Worm (Caenorhabditis elegans) whole organism, late embryonic: Measurements from ENCODE around the gene ZK250.14.

ENCODE experiments used
- ama-1 ChIP-seq: fragments of 150-350 bp; optimal IDR thresholded peaks from 2 replicates; lab custom pipeline; 2014
- elt-2 ChIP-seq: sonication (generic microtip); optimal IDR thresholded peaks from 2 replicates; lab custom pipeline; 2016; ENCODE audit warnings: missing genetic modification reagents, missing genetic modification characterization, missing compliant biosample characterization
- eyg-1 ChIP-seq: sonication (generic microtip); optimal IDR thresholded peaks from 2 replicates; lab custom pipeline; 2016; ENCODE audit warnings: missing genotype, missing genetic modification characterization, missing compliant biosample characterization
- fkh-10 ChIP-seq: fragments of 150-350 bp; optimal IDR thresholded peaks from 2 replicates; lab custom pipeline; 2014; ENCODE audit warnings: missing biosample characterization, missing genetic modification reagents, missing genetic modification characterization
- odd-2 ChIP-seq: sonication (generic microtip); optimal IDR thresholded peaks from 2 replicates; lab custom pipeline; 2017; ENCODE audit warnings: antibody characterized with exemption, mild to moderate bottlenecking, missing genetic modification characterization, missing compliant biosample characterization
- pat-9 ChIP-seq: fragments of 200-800 bp; sonication (Bioruptor generic); optimal IDR thresholded peaks from 2 replicates; lab custom pipeline; 2018; ENCODE audit warnings: mild to moderate bottlenecking, missing genetic modification characterization, moderate library complexity, missing compliant biosample characterization

DNA sequence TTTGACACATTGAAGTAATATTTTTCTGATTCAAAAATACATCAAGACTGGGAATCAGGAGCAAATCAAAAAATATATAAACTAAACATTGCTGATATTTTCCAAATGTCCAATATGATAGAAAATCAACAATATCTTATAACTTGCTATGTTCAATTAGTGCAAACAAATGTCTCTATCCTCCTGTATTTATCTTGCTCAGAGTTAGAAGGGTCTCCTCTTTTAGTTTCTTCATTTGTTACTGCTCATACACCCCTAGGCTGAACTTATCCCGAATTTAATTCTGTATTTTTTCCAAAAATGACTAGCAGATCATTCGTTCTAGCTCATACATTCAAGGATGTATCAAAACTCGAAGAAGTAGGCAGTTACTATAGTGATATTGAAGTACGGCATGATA is 43.0 kb downstream of the ZK250.14 start, which contains the start of gene math-23:
- no peak for TF ChIP-seq ama-1
- no peak for TF ChIP-seq elt-2
- no peak for TF ChIP-seq odd-2 (tag; lab: Kevin White, UChicago)
- no peak for TF ChIP-seq fkh-10 (GFP tag; lab: Kevin White, UChicago)
- no peak for TF ChIP-seq eyg-1 (tag; lab: Kevin White, UChicago)
- no peak for TF ChIP-seq pat-9 (tag; lab: Kevin White, UChicago)
